Fruit fly (Drosophila melanogaster): ENCODE data around the gene CG33764.

Gene CG33764

DNA sequence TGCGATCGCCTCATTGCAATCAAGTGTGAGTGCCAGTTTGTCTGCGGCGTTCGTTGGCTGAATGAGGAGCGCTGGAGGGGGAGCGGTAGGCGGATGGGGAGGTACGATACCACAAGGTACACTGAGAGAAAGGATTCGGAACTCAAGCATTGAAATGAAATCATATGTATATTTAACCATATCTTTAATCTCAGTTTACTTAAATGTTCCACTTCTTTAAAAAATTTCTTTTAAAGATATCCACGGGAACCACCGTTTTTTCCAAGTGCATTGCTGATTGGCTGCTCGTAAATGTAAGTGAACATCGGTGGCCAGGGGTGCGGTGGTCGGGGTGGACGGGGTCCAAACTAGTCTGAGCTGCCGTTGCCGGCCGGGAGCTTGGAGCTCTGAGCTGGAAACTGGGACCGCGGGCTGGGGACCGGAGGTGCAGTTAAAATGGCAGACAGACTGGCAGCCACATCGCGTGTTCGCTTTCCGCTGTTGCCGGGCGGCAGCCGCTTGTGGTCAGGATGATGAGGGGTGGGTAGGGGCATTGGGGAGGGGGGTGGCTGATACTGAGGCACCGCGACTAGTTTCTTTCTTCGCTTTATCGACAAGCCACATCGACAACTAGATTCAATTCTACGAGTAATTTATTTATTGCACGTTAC, 39.0 kb downstream of the CG33764 start (continued):
- TF ChIP-seq nau (GFP tag; optimal IDR thresholded peaks at IDR 0.05) (peak; percentile 94), chm (GFP tag; IDR thresholded peaks at IDR 0.05) (peak; percentile 98), Lpt (GFP tag; optimal IDR thresholded peaks at IDR 0.05) (no peak), Side (GFP tag; optimal IDR thresholded peaks at IDR 0.05) (peak; percentile 94), Camta (GFP tag; optimal IDR thresholded peaks at IDR 0.05) (peak; percentile 93), CG31388 (GFP tag; optimal IDR thresholded peaks at IDR 0.05) (peak; percentile 93), nmo (GFP tag; optimal IDR thresholded peaks at IDR 0.05) (peak; percentile 98), pfk (GFP tag; optimal IDR thresholded peaks at IDR 0.05) (peak; percentile 30), trem (tag; optimal IDR thresholded peaks at IDR 0.05) (peak; percentile 94), CG17568 (GFP tag; optimal IDR thresholded peaks at IDR 0.05) (peak; percentile 91), ci (GFP tag; IDR thresholded peaks at IDR 0.05) (peak; percentile 99), HLH54F (GFP tag; optimal IDR thresholded peaks at IDR 0.05) (peak; percentile 86), Pdp1 (GFP tag; optimal IDR thresholded peaks at IDR 0.05) (peak; percentile 94), CG6654 (GFP tag; optimal IDR thresholded peaks at IDR 0.05) (peak; percentile 88), CG13287 (GFP tag; IDR thresholded peaks at IDR 0.05; ENCODE audit: partially characterized antibody) (no peak), PHDP (tag; optimal IDR thresholded peaks at IDR 0.05) (peak; percentile 95), CG4328 (GFP tag; optimal IDR thresholded peaks at IDR 0.05) (peak; percentile 94), chn (GFP tag; optimal IDR thresholded peaks at IDR 0.05) (peak; percentile 92), CG3847 (GFP tag; IDR thresholded peaks at IDR 0.05) (peak; percentile 92), z (GFP tag; IDR thresholded peaks at IDR 0.05) (peak; percentile 73), run (tag; optimal IDR thresholded peaks at IDR 0.05) (peak; percentile 92), dan (GFP tag; IDR thresholded peaks at IDR 0.05) (peak; percentile 87), tap (tag; optimal IDR thresholded peaks at IDR 0.05) (peak; percentile 94), Six4 (GFP tag; optimal IDR thresholded peaks at IDR 0.05) (peak; percentile 94), CG6175 (GFP tag; IDR thresholded peaks at IDR 0.05) (peak; percentile 58; the same call in 2 of the 3 replicates), CG2120 (GFP tag; optimal IDR thresholded peaks at IDR 0.05) (peak; percentile 73), Mes4 (GFP tag; optimal IDR thresholded peaks at IDR 0.05) (peak; percentile 97), BtbVII (GFP tag; optimal IDR thresholded peaks at IDR 0.05) (peak; percentile 90), exex (tag; optimal IDR thresholded peaks at IDR 0.05) (peak; percentile 51), CG11093 (GFP tag; IDR thresholded peaks at IDR 0.05) (peak; percentile 94), CG15073 (GFP tag; optimal IDR thresholded peaks at IDR 0.05) (peak; percentile 86), CG2678 (tag; optimal IDR thresholded peaks at IDR 0.05) (peak; percentile 97), Ets97D (GFP tag; optimal IDR thresholded peaks at IDR 0.05) (peak; percentile 85), CG7745 (tag; optimal IDR thresholded peaks at IDR 0.05) (peak; percentile 53), dmrt99B (tag; optimal IDR thresholded peaks at IDR 0.05) (peak; percentile 98), pum (GFP tag; optimal IDR thresholded peaks at IDR 0.05) (peak; percentile 96), mirr (GFP tag; optimal IDR thresholded peaks at IDR 0.05) (peak; percentile 43), CrebB (tag; optimal IDR thresholded peaks at IDR 0.05) (peak; percentile 93), CG14050 (GFP tag; IDR thresholded peaks at IDR 0.05) (peak; percentile 97), MTF-1 (GFP tag; optimal IDR thresholded peaks at IDR 0.05; ENCODE audit: borderline replicate concordance) (peak; percentile 94), sima (GFP tag; optimal IDR thresholded peaks at IDR 0.05) (peak; percentile 91), repo (GFP tag; optimal IDR thresholded peaks at IDR 0.05) (peak; percentile 88), Ravus (GFP tag; IDR thresholded peaks at IDR 0.05) (peak; percentile 87), CG12219 (GFP tag; optimal IDR thresholded peaks at IDR 0.05) (peak; percentile 97), pros (GFP tag; optimal IDR thresholded peaks at IDR 0.05) (peak; percentile 67), CG9932 (GFP tag; IDR thresholded peaks at IDR 0.05) (peak; percentile 67), Trl (optimal IDR thresholded peaks at IDR 0.05) (no peak), Trl (GFP tag; optimal IDR thresholded peaks at IDR 0.05) (peak; percentile 94), CG33557 (GFP tag; optimal IDR thresholded peaks at IDR 0.05) (peak; percentile 95), Hr39 (optimal IDR thresholded peaks at IDR 0.05) (no peak), ftz-f1 (GFP tag; optimal IDR thresholded peaks at IDR 0.05) (peak; percentile 78)
